Worm (Caenorhabditis elegans) whole organism, L4/young adult: ENCODE data around the gene C17G10.13.

Source experiments
- dao-5 ChIP-seq: sonication (generic microtip); optimal IDR thresholded peaks from 2 replicates; lab custom pipeline; 2016; ENCODE audit warnings: missing genotype, missing genetic modification characterization, moderate library complexity, missing compliant biosample characterization
- him-1 ChIP-seq: sonication (generic microtip); optimal IDR thresholded peaks from 2 replicates; lab custom pipeline; 2016; ENCODE audit warnings: missing genotype, missing genetic modification reagents, missing genetic modification characterization, missing compliant biosample characterization

DNA sequence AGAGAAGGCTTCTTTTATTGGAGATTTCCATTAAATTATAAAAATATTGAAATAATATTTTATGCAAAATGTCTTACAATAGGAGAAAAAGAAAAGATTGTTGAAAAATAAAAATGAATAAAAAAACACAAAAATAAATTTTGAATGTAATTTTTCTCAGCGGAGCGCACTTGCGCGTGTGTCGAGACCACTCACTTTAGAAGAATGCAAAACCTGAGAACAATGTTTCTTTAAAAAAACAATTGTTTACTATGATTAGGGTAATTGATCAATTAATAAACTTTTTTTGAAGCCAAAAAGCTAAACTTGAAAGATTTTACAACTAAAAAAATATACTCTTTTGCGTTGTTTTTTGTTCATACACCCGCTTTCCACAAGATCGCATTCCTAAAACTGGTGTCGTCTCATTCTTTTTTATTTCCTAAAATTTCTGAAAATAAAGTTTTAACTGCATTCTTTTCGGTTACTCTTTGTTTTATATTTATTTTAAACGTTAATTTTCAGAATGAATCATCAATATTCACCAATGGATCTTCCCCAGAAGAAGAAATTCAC lies 4.7 kb upstream of the C17G10.13 start, which contains the start of gene ttc-4:
- TF ChIP-seq dao-5 (tag; lab: Kevin White, UChicago) = no peak
- TF ChIP-seq him-1 (tag; lab: Kevin White, UChicago) = no peak
